Worm (Caenorhabditis elegans) whole organism, young adult: Measurements from ENCODE around the gene K11H12.8.

ENCODE experiments used
- B0035.1 ChIP-seq: sonication (generic microtip); optimal IDR thresholded peaks from 2 replicates; lab custom pipeline; 2016; ENCODE audit warnings: missing genetic modification characterization, mild to moderate bottlenecking, missing compliant biosample characterization, missing genotype, missing genetic modification reagents
- C17E4.6 ChIP-seq: fragments of 200-800 bp; sonication (Bioruptor generic); IDR thresholded peaks from 2 replicates; pipeline ENCODE4 v1.3.6; 2022; ENCODE audit warnings: missing genetic modification reagents, missing genetic modification characterization, missing compliant biosample characterization
- F23B12.7 ChIP-seq: sonication (generic microtip); optimal IDR thresholded peaks from 2 replicates; lab custom pipeline; 2017; ENCODE audit warnings: missing genetic modification characterization, mild to moderate bottlenecking, missing compliant biosample characterization, antibody characterized with exemption, moderate library complexity; ENCODE audit not compliant: insufficient read depth
- F52B5.7 ChIP-seq: sonication (generic microtip); optimal IDR thresholded peaks from 2 replicates; lab custom pipeline; 2016; ENCODE audit warnings: mild to moderate bottlenecking, missing genetic modification characterization, missing compliant biosample characterization
- K11D2.4 ChIP-seq: fragments of 200-800 bp; sonication (Bioruptor generic); IDR thresholded peaks from 2 replicates; pipeline ENCODE4 v1.3.6; 2022; ENCODE audit warnings: missing genetic modification reagents, missing genetic modification characterization, missing compliant biosample characterization
- T26A5.8 ChIP-seq: sonication (generic microtip); optimal IDR thresholded peaks from 2 replicates; lab custom pipeline; 2016; ENCODE audit warnings: missing genetic modification characterization, missing compliant biosample characterization
- Y53F4B.3 ChIP-seq: fragments of 200-800 bp; sonication (Bioruptor generic); IDR thresholded peaks from 2 replicates; pipeline ENCODE4 v1.3.6; 2022; ENCODE audit warnings: missing genetic modification reagents, missing genetic modification characterization, missing compliant biosample characterization
- Y95B8A.8 ChIP-seq: fragments of 200-800 bp; sonication (Bioruptor generic); IDR thresholded peaks from 2 replicates; pipeline ENCODE4 v1.3.6; 2022; ENCODE audit warnings: missing genetic modification reagents, missing genetic modification characterization, missing compliant biosample characterization
- ZK185.1 ChIP-seq: sonication (generic microtip); optimal IDR thresholded peaks from 2 replicates; lab custom pipeline; 2016; ENCODE audit warnings: mild to moderate bottlenecking, missing genetic modification characterization, missing compliant biosample characterization; ENCODE audit not compliant: poor library complexity, severe bottlenecking
- akir-1 ChIP-seq: fragments of 200-800 bp; sonication (Bioruptor generic); optimal IDR thresholded peaks from 2 replicates; lab custom pipeline; 2018; ENCODE audit warnings: mild to moderate bottlenecking, missing genetic modification characterization, moderate library complexity, missing compliant biosample characterization
- aptf-3 ChIP-seq: fragments of 200-800 bp; sonication (Bioruptor generic); IDR thresholded peaks from 2 replicates; pipeline ENCODE4 v1.3.6; 2022; ENCODE audit warnings: missing genetic modification characterization, missing compliant biosample characterization
- atf-7 ChIP-seq: sonication (generic microtip); optimal IDR thresholded peaks from 2 replicates; lab custom pipeline; 2017; ENCODE audit warnings: mild to moderate bottlenecking, missing genetic modification characterization, missing compliant biosample characterization
- athp-1 ChIP-seq: sonication (generic microtip); optimal IDR thresholded peaks from 2 replicates; lab custom pipeline; 2017; ENCODE audit warnings: mild to moderate bottlenecking, missing genetic modification characterization, missing compliant biosample characterization
- attf-5 ChIP-seq: fragments of 200-800 bp; sonication (Bioruptor generic); optimal IDR thresholded peaks from 2 replicates; lab custom pipeline; 2018; ENCODE audit warnings: mild to moderate bottlenecking, missing genetic modification characterization, missing compliant biosample characterization
- attf-6 ChIP-seq: fragments of 200-800 bp; sonication (Bioruptor generic); IDR thresholded peaks from 2 replicates; pipeline ENCODE4 v1.3.6; 2022; ENCODE audit warnings: missing genetic modification reagents, missing genetic modification characterization, missing compliant biosample characterization
- bed-1 ChIP-seq: fragments of 200-800 bp; sonication (Bioruptor generic); IDR thresholded peaks from 2 replicates; pipeline ENCODE4 v1.3.6; 2022; ENCODE audit warnings: missing genetic modification reagents, missing genetic modification characterization, missing compliant biosample characterization
- ccch-3 ChIP-seq: fragments of 200-800 bp; sonication (Bioruptor generic); optimal IDR thresholded peaks from 2 replicates; lab custom pipeline; 2018; ENCODE audit warnings: mild to moderate bottlenecking, missing genetic modification characterization, missing compliant biosample characterization
- ceh-79 ChIP-seq: sonication (generic microtip); optimal IDR thresholded peaks from 2 replicates; lab custom pipeline; 2017; ENCODE audit warnings: mild to moderate bottlenecking, missing genetic modification characterization, missing compliant biosample characterization
- die-1 ChIP-seq: sonication (generic microtip); optimal IDR thresholded peaks from 2 replicates; lab custom pipeline; 2016; ENCODE audit warnings: missing genotype, mild to moderate bottlenecking, missing genetic modification characterization, missing compliant biosample characterization
- dpff-1 ChIP-seq: sonication (generic microtip); optimal IDR thresholded peaks from 2 replicates; lab custom pipeline; 2017; ENCODE audit warnings: mild to moderate bottlenecking, missing genetic modification characterization, missing compliant biosample characterization
- dpl-1 ChIP-seq: fragments of 150-350 bp; optimal IDR thresholded peaks from 2 replicates; lab custom pipeline; 2014; ENCODE audit warnings: missing biosample characterization, missing genetic modification reagents, missing genetic modification characterization
- efl-1 ChIP-seq: fragments of 150-350 bp; optimal IDR thresholded peaks from 2 replicates; lab custom pipeline; 2014; ENCODE audit warnings: missing biosample characterization, missing genetic modification reagents, missing genetic modification characterization
- egl-18 ChIP-seq: fragments of 200-800 bp; sonication (Bioruptor generic); IDR thresholded peaks from 2 replicates; pipeline ENCODE4 v1.3.6; 2022; ENCODE audit warnings: missing genetic modification reagents, missing genetic modification characterization, missing compliant biosample characterization
- ekl-4 ChIP-seq: fragments of 200-800 bp; sonication (Bioruptor generic); IDR thresholded peaks from 2 replicates; pipeline ENCODE4 v1.3.6; 2022; ENCODE audit warnings: missing genetic modification reagents, missing genetic modification characterization, missing compliant biosample characterization
- him-1 ChIP-seq: sonication (generic microtip); optimal IDR thresholded peaks from 2 replicates; lab custom pipeline; 2016; ENCODE audit warnings: missing genotype, missing genetic modification reagents, missing genetic modification characterization, missing compliant biosample characterization
- hlh-26 ChIP-seq: fragments of 200-800 bp; sonication (Bioruptor generic); conservative IDR thresholded peaks from 2 replicates; pipeline ENCODE4 v1.3.6; 2022; ENCODE audit warnings: missing genetic modification reagents, missing genetic modification characterization, missing compliant biosample characterization
- hrde-1 ChIP-seq: sonication (generic microtip); optimal IDR thresholded peaks from 2 replicates; lab custom pipeline; 2016; ENCODE audit warnings: missing genetic modification characterization, mild to moderate bottlenecking, missing compliant biosample characterization, moderate library complexity, missing genotype, missing genetic modification reagents, borderline replicate concordance
- hsf-1 ChIP-seq: fragments of 200-800 bp; sonication (Bioruptor generic); IDR thresholded peaks from 2 replicates; pipeline ENCODE4 v1.3.6; 2022; ENCODE audit warnings: missing genetic modification reagents, missing genetic modification characterization, missing compliant biosample characterization
- lag-1 ChIP-seq: fragments of 200-800 bp; sonication (Bioruptor generic); IDR thresholded peaks from 2 replicates; pipeline ENCODE4 v1.3.6; 2022; ENCODE audit warnings: missing genetic modification reagents, missing genetic modification characterization, missing compliant biosample characterization
- let-526 ChIP-seq: fragments of 200-800 bp; sonication (Bioruptor generic); IDR thresholded peaks from 2 replicates; pipeline ENCODE4 v1.3.6; 2022; ENCODE audit warnings: missing genetic modification reagents, missing genetic modification characterization, missing compliant biosample characterization
- let-607 ChIP-seq, 2 experiments: fragments of 200-800 bp in 1 of 2; sonication (Bioruptor generic) in 1 of 2; sonication (generic microtip) in 1 of 2; optimal IDR thresholded peaks; 2 replicates each; lab custom pipeline; 2016 to 2018; ENCODE audit warnings: mild to moderate bottlenecking in 2 of 2, missing compliant biosample characterization in 2 of 2, missing genetic modification characterization in 2 of 2, moderate library complexity in 2 of 2, missing genotype in 1 of 2
- lin-54 ChIP-seq: fragments of 200-800 bp; sonication (Bioruptor generic); optimal IDR thresholded peaks from 2 replicates; lab custom pipeline; 2018; ENCODE audit warnings: mild to moderate bottlenecking, missing genetic modification characterization, missing compliant biosample characterization
- nhr-120 ChIP-seq: fragments of 200-800 bp; sonication (Bioruptor generic); IDR thresholded peaks from 2 replicates; pipeline ENCODE4 v1.3.6; 2022; ENCODE audit warnings: missing genetic modification characterization, missing compliant biosample characterization
- nhr-179 ChIP-seq: sonication (generic microtip); optimal IDR thresholded peaks from 2 replicates; lab custom pipeline; 2016; ENCODE audit warnings: mild to moderate bottlenecking, missing genetic modification characterization, missing compliant biosample characterization
- nhr-27 ChIP-seq: fragments of 200-800 bp; sonication (Bioruptor generic); optimal IDR thresholded peaks from 2 replicates; lab custom pipeline; 2018; ENCODE audit warnings: mild to moderate bottlenecking, missing genetic modification characterization, moderate library complexity, missing compliant biosample characterization
- snpc-1.1 ChIP-seq: sonication (generic microtip); optimal IDR thresholded peaks from 2 replicates; lab custom pipeline; 2017; ENCODE audit warnings: missing genetic modification characterization, mild to moderate bottlenecking, missing compliant biosample characterization, antibody characterized with exemption, moderate library complexity, missing genotype, missing genetic modification reagents; ENCODE audit not compliant: insufficient read depth
- tbp1 ChIP-seq: fragments of 200-800 bp; sonication (Bioruptor generic); optimal IDR thresholded peaks from 2 replicates; lab custom pipeline; 2018; ENCODE audit warnings: mild to moderate bottlenecking, missing genetic modification characterization, missing compliant biosample characterization
- tbx-9 ChIP-seq: sonication (generic microtip); optimal IDR thresholded peaks from 2 replicates; lab custom pipeline; 2016; ENCODE audit warnings: borderline replicate concordance, missing genetic modification characterization, inconsistent platforms, missing compliant biosample characterization
- tlf-1 ChIP-seq: fragments of 200-800 bp; sonication (Bioruptor generic); optimal IDR thresholded peaks from 2 replicates; lab custom pipeline; 2018; ENCODE audit warnings: mild to moderate bottlenecking, missing genetic modification characterization, missing compliant biosample characterization
- unc-62 ChIP-seq: fragments of 150-350 bp; optimal IDR thresholded peaks from 2 replicates; lab custom pipeline; 2014; ENCODE audit warnings: missing biosample characterization, missing genetic modification reagents, missing genetic modification characterization
- zfh-2 ChIP-seq: fragments of 200-800 bp; sonication (Bioruptor generic); conservative IDR thresholded peaks from 2 replicates; pipeline ENCODE4 v1.3.6; 2022; ENCODE audit warnings: missing genetic modification reagents, missing genetic modification characterization, missing compliant biosample characterization
- ztf-3 ChIP-seq: fragments of 200-800 bp; sonication (Bioruptor generic); optimal IDR thresholded peaks from 2 replicates; lab custom pipeline; 2018; ENCODE audit warnings: mild to moderate bottlenecking, missing genetic modification characterization, missing compliant biosample characterization
- ztf-6 ChIP-seq: fragments of 200-800 bp; sonication (Bioruptor generic); IDR thresholded peaks from 2 replicates; pipeline ENCODE4 v1.3.6; 2022; ENCODE audit warnings: missing genetic modification reagents, missing genetic modification characterization, missing compliant biosample characterization

The K11H12.8 gene

DNA sequence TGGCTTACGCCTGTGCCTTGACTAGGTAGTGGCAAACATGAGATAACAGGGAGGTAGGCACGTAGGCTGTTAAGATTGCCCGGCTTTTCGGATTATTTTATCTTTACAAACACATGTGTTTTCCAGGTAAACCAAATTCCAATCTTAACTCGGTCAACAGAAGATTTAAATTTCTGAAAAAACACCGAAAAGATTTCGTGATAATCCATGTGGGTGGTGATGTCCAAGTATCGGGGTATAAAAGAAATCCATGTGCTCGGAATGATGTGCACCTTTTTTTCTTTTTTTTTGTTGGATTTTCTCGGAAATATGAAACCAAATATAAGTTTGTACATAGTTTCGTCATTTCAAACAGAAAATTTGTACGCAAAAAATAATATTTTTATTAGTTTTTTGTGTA, 11.7 kb upstream of the K11H12.8 start:
- no peak for TF ChIP-seq attf-6
- TF ChIP-seq F52B5.7: no peak
- no peak for TF ChIP-seq B0035.1 (tag; lab: Kevin White, UChicago)
- no peak for TF ChIP-seq hsf-1 (GFP tag; lab: Robert Waterston, UW)
- no peak for TF ChIP-seq ztf-6
- no peak for TF ChIP-seq bed-1
- TF ChIP-seq Y95B8A.8 (GFP tag; lab: Robert Waterston, UW): no peak
- no peak for TF ChIP-seq ceh-79 (tag; lab: Kevin White, UChicago)
- no peak for TF ChIP-seq akir-1 (GFP tag; lab: Kevin White, UChicago)
- TF ChIP-seq ccch-3 (GFP tag; lab: Kevin White, UChicago): no peak
- no peak for TF ChIP-seq lag-1
- TF ChIP-seq let-607 (tag; optimal IDR thresholded peaks at IDR 0.05; lab: Kevin White, UChicago): no peak

DNA sequence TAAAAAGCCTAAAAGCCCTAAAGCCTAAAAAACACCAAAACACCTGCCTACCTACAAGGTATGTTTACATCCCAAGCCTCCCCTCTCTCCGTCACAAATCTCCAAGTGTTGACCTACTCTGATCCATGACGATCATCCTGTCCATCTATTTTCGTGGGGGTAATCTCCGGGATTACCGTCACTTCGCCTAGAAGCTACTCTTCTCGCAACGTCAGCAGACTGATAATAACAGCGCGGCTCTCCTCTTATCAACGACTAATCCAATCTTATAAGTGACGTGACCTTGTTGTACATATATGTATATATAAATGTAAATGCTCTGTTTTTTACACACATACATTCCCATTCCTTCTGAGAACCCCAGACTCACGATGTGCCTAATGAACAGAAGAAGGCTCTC, 6.8 kb upstream of the K11H12.8 start:
- no peak for TF ChIP-seq atf-7 (tag; lab: Kevin White, UChicago)
- no peak for TF ChIP-seq nhr-27 (tag; lab: Kevin White, UChicago)
- no peak for TF ChIP-seq hlh-26 (GFP tag; lab: Robert Waterston, UW)
- no peak for TF ChIP-seq dpff-1 (tag; lab: Kevin White, UChicago)
- no peak for TF ChIP-seq tbp1 (GFP tag; lab: Kevin White, UChicago)
- TF ChIP-seq him-1 (tag; lab: Kevin White, UChicago): no peak
- no peak for TF ChIP-seq nhr-179
- no peak for TF ChIP-seq K11D2.4 (GFP tag; lab: Robert Waterston, UW)

DNA sequence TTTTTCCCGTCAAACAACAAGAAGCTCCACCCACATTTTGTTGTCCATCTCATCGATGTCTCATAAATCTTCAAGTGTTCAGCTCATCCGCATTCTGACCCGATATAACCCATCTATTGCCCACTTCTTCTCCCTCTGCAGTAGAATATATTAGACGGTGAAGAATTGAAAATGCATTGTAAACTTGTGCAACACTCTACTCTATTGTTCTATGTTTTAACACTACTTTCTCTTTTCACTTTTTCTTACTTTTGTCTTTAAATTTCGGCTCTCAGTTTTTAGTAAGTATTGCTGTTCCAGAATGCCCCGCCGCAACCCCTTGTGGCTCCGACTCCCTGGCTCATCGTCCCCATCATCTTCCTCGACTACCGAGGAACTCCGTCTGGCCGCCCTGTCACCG, 5.8 kb upstream of the K11H12.8 start, which contains the start of gene K11H12.9:
Gene K11H12.9, plus strand, starts transcription at position 301 of the 400 bp plus-strand sequence.
- TF ChIP-seq let-526 (GFP tag; lab: Robert Waterston, UW): no peak
- TF ChIP-seq zfh-2 (GFP tag; lab: Robert Waterston, UW): peak; percentile 45; the same call in 1 of the 2 replicates
- no peak for TF ChIP-seq snpc-1.1
- no peak for TF ChIP-seq Y53F4B.3 (GFP tag; lab: Robert Waterston, UW)

DNA sequence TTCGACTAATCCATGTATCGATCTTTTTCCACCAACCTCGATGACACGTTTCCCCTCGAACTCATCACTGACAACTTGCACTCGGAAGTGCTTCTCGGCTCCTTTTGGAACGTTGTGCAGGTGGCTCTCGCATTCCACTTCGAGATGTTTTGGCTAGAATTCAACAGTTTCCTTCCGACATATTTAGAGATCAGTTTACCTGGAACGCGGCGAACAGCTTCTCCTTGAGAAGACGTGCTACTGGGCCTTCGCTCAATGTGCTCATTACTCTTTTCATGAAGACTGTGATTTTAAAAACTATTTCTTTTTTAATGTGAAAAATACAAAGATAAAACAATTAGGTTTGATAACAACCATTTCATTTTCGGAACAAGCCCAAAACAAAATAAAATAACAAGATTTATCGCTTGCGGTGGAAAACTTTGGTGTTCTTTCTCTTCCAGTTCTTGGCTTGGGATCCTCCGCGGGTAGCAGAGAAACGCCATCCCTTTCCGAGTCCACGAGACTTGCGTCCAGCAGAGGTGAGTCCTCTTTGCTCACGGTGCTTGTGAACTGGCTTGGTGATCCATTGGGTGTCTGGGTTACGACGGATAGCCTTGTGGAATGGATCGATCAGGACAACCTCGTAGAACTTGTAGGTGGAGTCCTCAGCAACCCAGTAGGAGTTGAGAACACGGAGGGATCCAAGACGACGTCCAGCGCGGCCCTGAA, 1.9 kb upstream of the K11H12.8 start, which contains the start of gene K11H12.1:
Gene K11H12.1, minus strand, starts transcription at position 284 of the 711 bp plus-strand sequence.
- TF ChIP-seq hsf-1 (GFP tag; lab: Robert Waterston, UW) (peak; percentile 78), attf-5 (GFP tag; lab: Kevin White, UChicago) (no peak), T26A5.8 (tag; lab: Kevin White, UChicago) (no peak), ZK185.1 (tag; lab: Kevin White, UChicago) (peak; percentile 24), unc-62 (GFP tag; lab: Kevin White, UChicago) (no peak), aptf-3 (GFP tag; lab: Robert Waterston, UW) (no peak), ztf-3 (GFP tag; lab: Kevin White, UChicago) (no peak), nhr-120 (GFP tag; lab: Robert Waterston, UW) (no peak), K11D2.4 (GFP tag; lab: Robert Waterston, UW) (no peak), hrde-1 (tag; lab: Kevin White, UChicago) (peak; percentile 48), tbp1 (GFP tag; lab: Kevin White, UChicago) (peak; percentile 8), athp-1 (tag; lab: Kevin White, UChicago) (peak; percentile 47), die-1 (tag; lab: Kevin White, UChicago) (no peak), efl-1 (no peak), snpc-1.1 (peak; percentile 54), C17E4.6 (GFP tag; lab: Robert Waterston, UW) (peak; percentile 68; the same call in 1 of the 2 replicates), dpl-1 (no peak), tlf-1 (peak; percentile 53), him-1 (tag; lab: Kevin White, UChicago) (peak; percentile 47), lin-54 (peak; percentile 65), tbx-9 (tag; lab: Kevin White, UChicago) (no peak), F23B12.7 (tag; lab: Kevin White, UChicago) (no peak), ekl-4 (peak; percentile 92), egl-18 (GFP tag; lab: Robert Waterston, UW) (0 out of 2 replicates have a peak, but pooled peaks have one; percentile 3)
